Worm (Caenorhabditis elegans) whole organism, L3 larva: ENCODE data around the gene C29G2.3.
"Not testable (repeated sequence)": the region's sequence is repeated elsewhere in the genome, so short reads cannot be mapped to it uniquely, and the experiment has no call there.

Experiments
- R02D3.7 ChIP-seq: fragments of 150-350 bp; optimal IDR thresholded peaks from 2 replicates; lab custom pipeline; 2014; ENCODE audit warnings: missing biosample characterization, missing genetic modification characterization
- ZK546.5 ChIP-seq: sonication (generic microtip); optimal IDR thresholded peaks from 2 replicates; lab custom pipeline; 2017; ENCODE audit warnings: missing biosample characterization, missing genetic modification characterization
- aly-2 ChIP-seq: fragments of 150-350 bp; optimal IDR thresholded peaks from 2 replicates; lab custom pipeline; 2014; ENCODE audit warnings: missing biosample characterization, missing genetic modification characterization
- ama-1 ChIP-seq: fragments of 150-350 bp; optimal IDR thresholded peaks from 2 replicates; lab custom pipeline; 2018
- ceh-16 ChIP-seq: sonication (generic microtip); optimal IDR thresholded peaks from 2 replicates; lab custom pipeline; 2017; ENCODE audit warnings: missing biosample characterization, missing genetic modification characterization
- egl-5 ChIP-seq: fragments of 150-350 bp; optimal IDR thresholded peaks from 2 replicates; lab custom pipeline; 2017; ENCODE audit warnings: missing biosample characterization, missing genetic modification reagents, missing genetic modification characterization, inconsistent platforms
- elt-2 ChIP-seq: sonication (generic microtip); optimal IDR thresholded peaks from 2 replicates; lab custom pipeline; 2016; ENCODE audit warnings: missing genetic modification reagents, mild to moderate bottlenecking, missing genetic modification characterization, missing compliant biosample characterization
- elt-3 ChIP-seq, 3 experiments: fragments of 150-350 bp in 1 of 3; sonication (generic microtip) in 2 of 3; optimal IDR thresholded peaks; 2 replicates in 2 of 3; 4 replicates in 1 of 3; lab custom pipeline; 2014 to 2017; ENCODE audit warnings: missing biosample characterization in 3 of 3, missing genetic modification characterization in 3 of 3
- eor-1 ChIP-seq, 2 experiments: fragments of 150-350 bp; optimal IDR thresholded peaks; 2 replicates each; lab custom pipeline; 2014 to 2018; ENCODE audit warnings: missing biosample characterization in 2 of 2, missing genetic modification characterization in 2 of 2
- fkh-10 ChIP-seq: sonication (generic microtip); optimal IDR thresholded peaks from 2 replicates; lab custom pipeline; 2017; ENCODE audit warnings: missing biosample characterization, missing genetic modification reagents, missing genetic modification characterization
- fkh-2 ChIP-seq: fragments of 150-350 bp; optimal IDR thresholded peaks from 2 replicates; lab custom pipeline; 2014; ENCODE audit warnings: missing biosample characterization, missing genetic modification reagents, missing genetic modification characterization
- fos-1 ChIP-seq: fragments of 150-350 bp; optimal IDR thresholded peaks from 2 replicates; lab custom pipeline; 2014; ENCODE audit warnings: missing biosample characterization, missing genetic modification characterization
- hmg-11 ChIP-seq: sonication (generic microtip); optimal IDR thresholded peaks from 2 replicates; lab custom pipeline; 2016; ENCODE audit warnings: missing genetic modification characterization, missing compliant biosample characterization
- jun-1 ChIP-seq: fragments of 150-350 bp; optimal IDR thresholded peaks from 2 replicates; lab custom pipeline; 2014; ENCODE audit warnings: missing biosample characterization, missing genetic modification reagents, missing genetic modification characterization
- lin-15B ChIP-seq: fragments of 150-350 bp; optimal IDR thresholded peaks from 2 replicates; lab custom pipeline; 2014; ENCODE audit warnings: missing biosample characterization, missing genetic modification characterization
- nfya-1 ChIP-seq: sonication (generic microtip); optimal IDR thresholded peaks from 2 replicates; lab custom pipeline; 2017; ENCODE audit warnings: missing genetic modification characterization, mild to moderate bottlenecking, missing compliant biosample characterization, antibody characterized with exemption, moderate library complexity; ENCODE audit not compliant: insufficient read depth
- nhr-11 ChIP-seq: fragments of 150-350 bp; optimal IDR thresholded peaks from 2 replicates; lab custom pipeline; 2014; ENCODE audit warnings: missing biosample characterization, missing genetic modification characterization
- nhr-12 ChIP-seq: fragments of 150-350 bp; optimal IDR thresholded peaks from 2 replicates; lab custom pipeline; 2014; ENCODE audit warnings: missing biosample characterization, missing genetic modification characterization
- nhr-237 ChIP-seq: fragments of 150-350 bp; optimal IDR thresholded peaks from 2 replicates; lab custom pipeline; 2014; ENCODE audit warnings: missing biosample characterization, missing genetic modification characterization
- nhr-43 ChIP-seq: sonication (generic microtip); optimal IDR thresholded peaks from 2 replicates; lab custom pipeline; 2016; ENCODE audit warnings: mild to moderate bottlenecking, missing genetic modification characterization, missing compliant biosample characterization; ENCODE audit not compliant: poor library complexity, severe bottlenecking
- nhr-76 ChIP-seq: fragments of 150-350 bp; sonication (generic microtip); optimal IDR thresholded peaks from 5 replicates; lab custom pipeline; 2014; ENCODE audit warnings: missing biosample characterization, missing genetic modification characterization
- nhr-77 ChIP-seq: fragments of 150-350 bp; optimal IDR thresholded peaks from 2 replicates; lab custom pipeline; 2014; ENCODE audit warnings: missing biosample characterization, missing genetic modification characterization
- pha-4 ChIP-seq: fragments of 150-350 bp; optimal IDR thresholded peaks from 2 replicates; lab custom pipeline; 2014; ENCODE audit warnings: missing biosample characterization, missing genetic modification reagents, missing genetic modification characterization
- sea-2 ChIP-seq: fragments of 150-350 bp; sonication (generic microtip); optimal IDR thresholded peaks from 4 replicates; lab custom pipeline; 2014; ENCODE audit warnings: missing biosample characterization, missing genetic modification reagents, missing genetic modification characterization
- snpc-4 ChIP-seq: fragments of 150-350 bp; optimal IDR thresholded peaks from 2 replicates; lab custom pipeline; 2014; ENCODE audit warnings: missing biosample characterization, missing genetic modification characterization
- tbx-2 ChIP-seq: sonication (generic microtip); optimal IDR thresholded peaks from 2 replicates; lab custom pipeline; 2016; ENCODE audit warnings: mild to moderate bottlenecking, missing genetic modification characterization, missing compliant biosample characterization
- unc-62 ChIP-seq: fragments of 150-350 bp; sonication (generic microtip); optimal IDR thresholded peaks from 4 replicates; lab custom pipeline; 2014; ENCODE audit warnings: missing biosample characterization, missing genetic modification reagents, missing genetic modification characterization
- zag-1 ChIP-seq: fragments of 150-350 bp; optimal IDR thresholded peaks from 2 replicates; lab custom pipeline; 2014; ENCODE audit warnings: missing biosample characterization, missing genetic modification characterization
- ztf-11 ChIP-seq: fragments of 150-350 bp; optimal IDR thresholded peaks from 2 replicates; lab custom pipeline; 2014; ENCODE audit warnings: missing biosample characterization, missing genetic modification characterization
- ztf-4 ChIP-seq: fragments of 150-350 bp; optimal IDR thresholded peaks from 2 replicates; lab custom pipeline; 2014; ENCODE audit warnings: missing biosample characterization, missing genetic modification characterization

C29G2.3 gene

DNA sequence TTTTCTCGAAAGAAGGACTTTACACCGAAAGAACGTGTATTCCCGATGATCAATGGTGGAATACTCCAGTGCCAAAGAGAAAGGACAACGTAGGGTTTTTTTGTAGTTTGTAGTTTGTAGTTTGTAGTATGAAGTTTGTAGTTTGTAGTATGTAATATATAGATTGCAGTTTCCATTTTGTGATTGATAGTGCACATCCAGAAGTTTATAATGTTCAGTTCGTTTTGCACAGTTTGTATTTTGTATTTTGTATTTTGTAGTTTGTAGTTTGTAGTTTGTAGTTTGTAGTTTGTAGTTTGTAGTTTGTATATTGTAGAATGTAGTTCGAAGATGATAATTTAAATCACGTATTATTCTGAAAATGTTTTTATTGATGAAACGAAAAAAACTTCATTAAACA lies 36.8 kb downstream of the C29G2.3 start:
- TF ChIP-seq ama-1 (lab: Kevin White, UChicago) (no peak), nhr-237 (tag; lab: Kevin White, UChicago) (no peak), ztf-11 (tag; lab: Kevin White, UChicago) (no peak), fkh-10 (GFP tag; lab: Kevin White, UChicago) (no peak), snpc-4 (tag; lab: Kevin White, UChicago) (no peak), ztf-4 (no peak), elt-3 (tag; optimal IDR thresholded peaks at IDR 0.05; lab: Kevin White, UChicago) (no peak), eor-1 (tag; optimal IDR thresholded peaks at IDR 0.05; lab: Kevin White, UChicago) (no peak), ceh-16 (tag; lab: Kevin White, UChicago) (no peak), nhr-76 (tag; lab: Kevin White, UChicago) (no peak), sea-2 (no peak), unc-62 (GFP tag; lab: Kevin White, UChicago) (no peak), nhr-12 (no peak)

DNA sequence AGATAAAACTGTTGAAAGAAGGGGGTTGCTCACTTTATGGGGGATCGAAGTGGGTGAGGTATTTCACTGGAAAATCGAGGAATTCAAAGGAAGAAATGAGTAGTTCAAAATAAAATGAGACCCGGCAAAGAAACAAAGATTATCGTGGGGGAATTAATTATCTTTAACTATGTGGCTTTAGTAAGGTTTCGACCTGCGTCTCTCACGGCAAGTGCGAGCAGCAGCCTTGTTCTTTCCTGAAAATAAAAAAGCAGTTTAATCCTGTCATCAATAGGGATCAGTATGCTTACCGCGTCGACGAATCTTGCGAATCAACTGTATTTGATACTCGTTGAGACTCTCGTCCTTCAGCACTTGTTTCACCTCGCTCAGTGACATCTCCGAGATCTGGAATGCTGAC lies 41.2 kb downstream of the C29G2.3 start, which contains the start of gene srh-271:
Gene srh-271 (minus strand): TSS at position 101 of the 400 bp plus-strand sequence.
- no peak for TF ChIP-seq R02D3.7 (tag; lab: Kevin White, UChicago)
- TF ChIP-seq hmg-11 (tag; lab: Kevin White, UChicago): no peak
- TF ChIP-seq aly-2 (tag; lab: Kevin White, UChicago): no peak
- TF ChIP-seq elt-2 (tag; lab: Kevin White, UChicago): no peak
- no peak for TF ChIP-seq jun-1 (tag; lab: Kevin White, UChicago)
- TF ChIP-seq eor-1 (tag; optimal IDR thresholded peaks at IDR 0.05; lab: Kevin White, UChicago): no peak
- TF ChIP-seq ZK546.5: no peak
- TF ChIP-seq nhr-12: no peak
- no peak for TF ChIP-seq fos-1 (tag; lab: Kevin White, UChicago)
- no peak for TF ChIP-seq ceh-16 (tag; lab: Kevin White, UChicago)
- TF ChIP-seq pha-4 (tag; lab: Kevin White, UChicago): no peak
- no peak for TF ChIP-seq sea-2
- no peak for TF ChIP-seq zag-1 (tag; lab: Kevin White, UChicago)

DNA sequence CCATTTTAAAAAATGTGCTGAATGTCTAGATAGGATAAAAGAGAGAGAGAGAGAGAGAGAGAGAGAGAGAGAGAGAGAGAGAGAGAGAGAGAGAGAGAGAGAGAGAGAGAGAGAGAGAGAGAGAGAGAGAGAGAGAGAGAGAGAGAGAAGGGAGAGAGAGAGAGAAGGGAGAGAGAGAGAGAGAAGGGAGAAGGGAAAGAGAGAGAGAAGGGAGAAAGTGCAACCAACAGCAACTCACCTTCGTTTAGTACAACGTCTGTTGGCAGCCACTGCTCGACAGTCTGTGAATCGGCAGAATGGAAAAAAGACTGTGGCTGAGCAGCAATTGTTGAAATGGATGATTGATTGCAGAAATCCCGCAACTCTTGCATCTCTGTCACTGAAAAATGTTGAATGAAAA lies 43.1 kb downstream of the C29G2.3 start:
- TF ChIP-seq egl-5 (tag; lab: Kevin White, UChicago) (no peak), fkh-2 (tag; lab: Kevin White, UChicago) (no peak), nhr-43 (no peak), unc-62 (GFP tag; lab: Kevin White, UChicago) (no peak), tbx-2 (tag; lab: Kevin White, UChicago) (no peak), ztf-11 (tag; lab: Kevin White, UChicago) (no peak), fos-1 (tag; lab: Kevin White, UChicago) (no peak), snpc-4 (tag; lab: Kevin White, UChicago) (no peak), nhr-77 (tag; lab: Kevin White, UChicago) (no peak), lin-15B (tag; lab: Kevin White, UChicago) (no peak), nfya-1 (no peak), R02D3.7 (tag; lab: Kevin White, UChicago) (no peak), nhr-11 (tag; lab: Kevin White, UChicago) (no peak), nhr-237 (tag; lab: Kevin White, UChicago) (no peak)

DNA sequence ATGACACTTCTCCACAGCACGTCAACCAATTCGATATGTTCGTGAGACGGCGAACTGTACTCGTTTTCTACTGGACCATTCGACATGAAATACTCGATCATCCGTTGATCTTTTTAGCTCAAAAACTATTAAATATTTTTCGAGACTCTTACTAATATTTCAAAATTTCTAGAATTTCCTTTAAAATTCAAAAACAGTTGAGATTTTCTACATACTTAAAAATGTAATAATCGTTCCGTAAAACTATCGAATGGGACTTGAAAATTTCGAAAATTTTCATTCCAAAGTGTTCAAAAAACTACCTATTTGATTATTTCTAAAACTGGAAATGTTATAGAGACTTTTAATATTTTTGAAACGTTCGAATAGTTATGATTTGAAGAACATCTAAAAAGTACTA lies 44.7 kb downstream of the C29G2.3 start, which contains the start of gene sknr-1:
Gene sknr-1 (minus strand): TSS at position 101 of the 400 bp plus-strand sequence.
- not testable (repeated sequence) for TF ChIP-seq nfya-1; nhr-237 (tag; lab: Kevin White, UChicago); unc-62 (GFP tag; lab: Kevin White, UChicago)
- TF ChIP-seq, all 47 proteins: peak for 0; not testable (repeated sequence) for 47
